Worm (Caenorhabditis elegans) whole organism, mixed stage, embryonic: Measurements from ENCODE around the gene otpl-8.

ENCODE experiments used
- ceh-39 ChIP-seq: fragments of 150-350 bp; optimal IDR thresholded peaks from 2 replicates; lab custom pipeline; 2014; ENCODE audit warnings: missing biosample characterization, missing genetic modification characterization
- ceh-83 ChIP-seq: fragments of 200-800 bp; sonication (Bioruptor generic); optimal IDR thresholded peaks from 2 replicates; lab custom pipeline; 2018; ENCODE audit warnings: mild to moderate bottlenecking, missing genetic modification characterization, missing compliant biosample characterization
- cnd-1 ChIP-seq: fragments of 200-800 bp; sonication (Bioruptor generic); optimal IDR thresholded peaks from 2 replicates; lab custom pipeline; 2018; ENCODE audit warnings: mild to moderate bottlenecking, missing genetic modification characterization, missing compliant biosample characterization
- drap-1 ChIP-seq: fragments of 200-800 bp; sonication (Bioruptor generic); optimal IDR thresholded peaks from 3 replicates; lab custom pipeline; 2018; ENCODE audit warnings: mild to moderate bottlenecking, missing genetic modification characterization, missing compliant biosample characterization
- lin-13 ChIP-seq: fragments of 150-350 bp; optimal IDR thresholded peaks from 2 replicates; lab custom pipeline; 2014; ENCODE audit warnings: missing biosample characterization, missing genetic modification characterization
- nhr-237 ChIP-seq: fragments of 150-350 bp; optimal IDR thresholded peaks from 2 replicates; lab custom pipeline; 2014; ENCODE audit warnings: missing biosample characterization, missing genetic modification characterization
- nhr-76 ChIP-seq: sonication (generic microtip); optimal IDR thresholded peaks from 2 replicates; lab custom pipeline; 2017; ENCODE audit warnings: missing biosample characterization, missing genetic modification characterization
- sptf-1 ChIP-seq: sonication (generic microtip); optimal IDR thresholded peaks from 2 replicates; lab custom pipeline; 2017; ENCODE audit warnings: mild to moderate bottlenecking, missing genetic modification characterization, moderate library complexity, missing compliant biosample characterization
- tbx-8 ChIP-seq: fragments of 200-800 bp; sonication (Bioruptor generic); optimal IDR thresholded peaks from 2 replicates; lab custom pipeline; 2018; ENCODE audit warnings: mild to moderate bottlenecking, missing genetic modification characterization, moderate library complexity, missing compliant biosample characterization
- unc-62 ChIP-seq: fragments of 150-350 bp; optimal IDR thresholded peaks from 2 replicates; lab custom pipeline; 2014; ENCODE audit warnings: missing biosample characterization, missing genetic modification reagents, missing genetic modification characterization
- ztf-11 ChIP-seq: fragments of 150-350 bp; optimal IDR thresholded peaks from 2 replicates; lab custom pipeline; 2014; ENCODE audit warnings: missing biosample characterization, missing genetic modification characterization

ce11 chrX:12288254-12288653 is 17.5 kb upstream of the otpl-8 start, which contains the start of gene C04B4.5:
- TF ChIP-seq nhr-76 (tag; lab: Kevin White, UChicago) (no peak), drap-1 (GFP tag; lab: Kevin White, UChicago) (no peak), ceh-83 (GFP tag; lab: Kevin White, UChicago) (no peak), ceh-39 (tag; lab: Kevin White, UChicago) (no peak), cnd-1 (no peak), unc-62 (no peak), tbx-8 (GFP tag; lab: Kevin White, UChicago) (no peak), sptf-1 (tag; lab: Kevin White, UChicago) (no peak), lin-13 (tag; lab: Kevin White, UChicago) (no peak), ztf-11 (no peak), nhr-237 (no peak)
